Fruit fly (Drosophila melanogaster) whole organism, prepupa: ENCODE measurements around the gene Top3beta.
A peak's percentile ranks its signal among the peaks of the same experiment; 100 is the strongest.

Experiments
- CG10631 ChIP-seq: fragments of 200-800 bp; sonication (Bioruptor generic); optimal IDR thresholded peaks from 2 replicates; lab custom pipeline; 2016; ENCODE audit warnings: missing biosample characterization, missing genetic modification characterization
- CG11294 ChIP-seq: fragments of 200-800 bp; sonication (Bioruptor generic); IDR thresholded peaks from 2 replicates; pipeline ENCODE4 v1.3.6; 2022; ENCODE audit warnings: missing biosample characterization, missing genetic modification characterization
- CG11902 ChIP-seq: fragments of 200-800 bp; sonication (Bioruptor generic); optimal IDR thresholded peaks from 3 replicates; lab custom pipeline; 2016; ENCODE audit warnings: missing biosample characterization, missing genetic modification characterization
- CG15336 ChIP-seq: fragments of 200-800 bp; sonication (Bioruptor generic); IDR thresholded peaks from 2 replicates; pipeline ENCODE4 v1.3.6; 2022; ENCODE audit warnings: missing biosample characterization, missing genetic modification characterization
- CG1621 ChIP-seq: fragments of 200-800 bp; sonication (Bioruptor generic); optimal IDR thresholded peaks from 3 replicates; lab custom pipeline; 2018; ENCODE audit warnings: missing biosample characterization, mild to moderate bottlenecking, missing genetic modification characterization
- CG16779 ChIP-seq: fragments of 200-800 bp; sonication (Bioruptor generic); optimal IDR thresholded peaks from 3 replicates; lab custom pipeline; 2017; ENCODE audit warnings: missing biosample characterization, mild to moderate bottlenecking, missing genetic modification characterization
- CG3032 ChIP-seq: fragments of 200-800 bp; optimal IDR thresholded peaks from 2 replicates; lab custom pipeline; 2019; ENCODE audit warnings: missing biosample characterization, mild to moderate bottlenecking, missing genetic modification characterization, moderate library complexity
- CG31627 ChIP-seq: fragments of 200-800 bp; sonication (Bioruptor generic); optimal IDR thresholded peaks from 3 replicates; lab custom pipeline; 2016; ENCODE audit warnings: missing biosample characterization, missing genetic modification characterization
- CG32006 ChIP-seq: fragments of 200-800 bp; sonication (Bioruptor generic); optimal IDR thresholded peaks from 3 replicates; lab custom pipeline; 2017; ENCODE audit warnings: missing biosample characterization, mild to moderate bottlenecking, missing genetic modification characterization
- CG34406 ChIP-seq: fragments of 200-800 bp; sonication (Bioruptor generic); optimal IDR thresholded peaks from 3 replicates; lab custom pipeline; 2016; ENCODE audit warnings: missing biosample characterization, missing genetic modification characterization
- CG3919 ChIP-seq: fragments of 200-800 bp; sonication (Bioruptor generic); optimal IDR thresholded peaks from 3 replicates; lab custom pipeline; 2016; ENCODE audit warnings: missing biosample characterization, missing genetic modification characterization
- CG4318 ChIP-seq: fragments of 200-800 bp; sonication (Bioruptor generic); optimal IDR thresholded peaks from 3 replicates; lab custom pipeline; 2017; ENCODE audit warnings: missing biosample characterization, mild to moderate bottlenecking, missing genetic modification characterization
- CG6163 ChIP-seq: fragments of 200-800 bp; sonication (Bioruptor generic); IDR thresholded peaks from 3 replicates; pipeline ENCODE4 v1.3.6; 2022; ENCODE audit warnings: missing biosample characterization, missing genetic modification characterization
- CG6792 ChIP-seq: fragments of 200-800 bp; sonication (Bioruptor generic); optimal IDR thresholded peaks from 3 replicates; lab custom pipeline; 2016; ENCODE audit warnings: missing biosample characterization, missing genetic modification characterization
- CG6808 ChIP-seq: fragments of 200-800 bp; sonication (Bioruptor generic); optimal IDR thresholded peaks from 3 replicates; lab custom pipeline; 2017; ENCODE audit warnings: missing biosample characterization, missing genetic modification characterization, mild to moderate bottlenecking, moderate library complexity, missing genetic modification reagents
- CG6854 ChIP-seq: fragments of 200-800 bp; sonication (Bioruptor generic); optimal IDR thresholded peaks from 2 replicates; lab custom pipeline; 2017; ENCODE audit warnings: missing biosample characterization, mild to moderate bottlenecking, missing genetic modification characterization
- CG7368 ChIP-seq: fragments of 200-800 bp; sonication (Bioruptor generic); optimal IDR thresholded peaks from 3 replicates; lab custom pipeline; 2016; ENCODE audit warnings: missing biosample characterization, missing genetic modification characterization
- CG8119 ChIP-seq: fragments of 200-800 bp; sonication (Bioruptor generic); IDR thresholded peaks from 3 replicates; pipeline ENCODE4 v1.3.6; 2022; ENCODE audit warnings: missing biosample characterization, missing genetic modification characterization
- CG8632 ChIP-seq: fragments of 200-800 bp; sonication (Bioruptor generic); optimal IDR thresholded peaks from 3 replicates; lab custom pipeline; 2016; ENCODE audit warnings: missing biosample characterization, missing genetic modification characterization
- Eip78C ChIP-seq: fragments of 200-800 bp; sonication (Bioruptor generic); peaks from one replicate; lab custom pipeline; 2016; ENCODE audit warnings: missing biosample characterization, missing genetic modification characterization
- Eip93F ChIP-seq: fragments of 200-800 bp; sonication (Bioruptor generic); optimal IDR thresholded peaks from 2 replicates; lab custom pipeline; 2016; ENCODE audit warnings: missing biosample characterization, mild to moderate bottlenecking, missing genetic modification characterization
- Ets21C ChIP-seq: fragments of 200-800 bp; sonication (Bioruptor generic); optimal IDR thresholded peaks from 3 replicates; lab custom pipeline; 2016; ENCODE audit warnings: missing biosample characterization, missing genetic modification characterization
- Ets96B ChIP-seq: fragments of 200-800 bp; optimal IDR thresholded peaks from 2 replicates; lab custom pipeline; 2019; ENCODE audit warnings: missing biosample characterization, mild to moderate bottlenecking, missing genetic modification characterization, moderate library complexity
- Gug ChIP-seq: fragments of 200-800 bp; sonication (Bioruptor generic); IDR thresholded peaks from 2 replicates; pipeline ENCODE4 v1.3.6; 2022; ENCODE audit warnings: missing biosample characterization, missing genetic modification characterization
- Hr38 ChIP-seq: sonication (Bioruptor generic); optimal IDR thresholded peaks from 2 replicates; lab custom pipeline; 2016; ENCODE audit warnings: missing biosample characterization, missing genetic modification characterization
- Met ChIP-seq: fragments of 200-800 bp; sonication (Bioruptor generic); optimal IDR thresholded peaks from 3 replicates; lab custom pipeline; 2016; ENCODE audit warnings: missing biosample characterization, missing genetic modification characterization
- OdsH ChIP-seq: fragments of 200-800 bp; sonication (Bioruptor generic); optimal IDR thresholded peaks from 3 replicates; lab custom pipeline; 2016; ENCODE audit warnings: missing biosample characterization, missing genetic modification characterization
- Smox ChIP-seq: fragments of 200-800 bp; sonication (Bioruptor generic); optimal IDR thresholded peaks from 3 replicates; lab custom pipeline; 2016; ENCODE audit warnings: missing biosample characterization, missing genetic modification characterization
- Sox102F ChIP-seq: fragments of 200-800 bp; sonication (Bioruptor generic); optimal IDR thresholded peaks from 2 replicates; lab custom pipeline; 2016; ENCODE audit warnings: missing biosample characterization, mild to moderate bottlenecking, missing genetic modification characterization
- Sox14 ChIP-seq: fragments of 200-800 bp; sonication (Bioruptor generic); optimal IDR thresholded peaks from 3 replicates; lab custom pipeline; 2016; ENCODE audit warnings: missing biosample characterization, missing genetic modification characterization
- Sox15 ChIP-seq: fragments of 200-800 bp; sonication (Bioruptor generic); optimal IDR thresholded peaks from 3 replicates; lab custom pipeline; 2016; ENCODE audit warnings: missing biosample characterization, missing genetic modification characterization
- achi ChIP-seq: fragments of 200-800 bp; sonication (Bioruptor generic); optimal IDR thresholded peaks from 3 replicates; lab custom pipeline; 2016; ENCODE audit warnings: missing biosample characterization, missing genetic modification characterization
- acj6 ChIP-seq: fragments of 200-800 bp; sonication (Bioruptor generic); optimal IDR thresholded peaks from 3 replicates; lab custom pipeline; 2016; ENCODE audit warnings: missing biosample characterization, missing genetic modification characterization
- cyc ChIP-seq: fragments of 200-800 bp; sonication (Bioruptor generic); optimal IDR thresholded peaks from 3 replicates; lab custom pipeline; 2016; ENCODE audit warnings: missing biosample characterization, missing genetic modification characterization
- dac ChIP-seq: fragments of 200-800 bp; sonication (Bioruptor generic); optimal IDR thresholded peaks from 2 replicates; lab custom pipeline; 2017; ENCODE audit warnings: missing biosample characterization, mild to moderate bottlenecking, missing genetic modification characterization
- eg ChIP-seq: fragments of 200-800 bp; sonication (Bioruptor generic); IDR thresholded peaks from 3 replicates; pipeline ENCODE4 v1.3.6; 2022; ENCODE audit warnings: missing biosample characterization, missing genetic modification characterization
- esn ChIP-seq: fragments of 200-800 bp; sonication (Bioruptor generic); optimal IDR thresholded peaks from 2 replicates; lab custom pipeline; 2016; ENCODE audit warnings: missing biosample characterization, mild to moderate bottlenecking, missing genetic modification characterization, moderate library complexity
- fd59A ChIP-seq: fragments of 200-800 bp; sonication (Bioruptor generic); optimal IDR thresholded peaks from 2 replicates; lab custom pipeline; 2017; ENCODE audit warnings: missing biosample characterization, mild to moderate bottlenecking, missing genetic modification characterization, missing genetic modification reagents
- fkh ChIP-seq: fragments of 200-800 bp; sonication (Bioruptor generic); optimal IDR thresholded peaks from 3 replicates; lab custom pipeline; 2017; ENCODE audit warnings: missing biosample characterization, mild to moderate bottlenecking, missing genetic modification characterization, moderate library complexity
- net ChIP-seq: fragments of 200-800 bp; sonication (Bioruptor generic); optimal IDR thresholded peaks from 3 replicates; lab custom pipeline; 2016; ENCODE audit warnings: missing biosample characterization, missing genetic modification characterization
- pdm3 ChIP-seq: fragments of 200-800 bp; sonication (Bioruptor generic); optimal IDR thresholded peaks from 3 replicates; lab custom pipeline; 2016; ENCODE audit warnings: missing biosample characterization, missing genetic modification characterization
- salr ChIP-seq, 2 experiments: fragments of 200-800 bp; sonication (Bioruptor generic); optimal IDR thresholded peaks; 3 replicates each; lab custom pipeline; 2016 to 2018; ENCODE audit warnings: missing biosample characterization in 2 of 2, missing genetic modification characterization in 2 of 2, mild to moderate bottlenecking in 1 of 2
- spab ChIP-seq: fragments of 200-800 bp; sonication (Bioruptor generic); optimal IDR thresholded peaks from 2 replicates; lab custom pipeline; 2017; ENCODE audit warnings: missing biosample characterization, mild to moderate bottlenecking, missing genetic modification characterization, missing genetic modification reagents
- topi ChIP-seq: fragments of 200-800 bp; sonication (Bioruptor generic); optimal IDR thresholded peaks from 3 replicates; lab custom pipeline; 2016; ENCODE audit warnings: missing biosample characterization, missing genetic modification characterization
- vri ChIP-seq: fragments of 200-800 bp; sonication (Bioruptor generic); optimal IDR thresholded peaks from 3 replicates; lab custom pipeline; 2016; ENCODE audit warnings: missing biosample characterization, mild to moderate bottlenecking, missing genetic modification characterization

Top3beta gene

DNA sequence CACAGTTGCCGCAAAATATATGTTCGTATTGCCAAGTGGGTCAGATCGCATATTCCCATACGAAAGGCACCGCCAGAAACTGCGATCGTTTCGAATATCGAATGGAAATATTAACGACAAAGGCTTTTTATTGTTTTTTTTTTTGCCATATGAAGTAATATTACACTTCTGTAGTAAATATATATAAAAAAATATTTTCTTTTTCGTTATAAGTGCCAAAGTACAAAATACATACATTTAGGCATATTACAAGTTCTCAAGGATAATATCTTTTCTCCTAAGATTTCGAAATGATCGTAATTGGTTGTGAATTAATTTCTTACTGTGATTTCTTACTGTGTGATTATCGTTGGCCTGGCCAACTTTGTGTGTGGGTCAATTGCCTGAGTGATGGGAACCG, 16.4 kb upstream of the Top3beta start:
- TF ChIP-seq achi (GFP tag; lab: Kevin White, UChicago) (no peak), CG3919 (GFP tag; lab: Kevin White, UChicago) (peak; percentile 50), CG34406 (GFP tag; lab: Kevin White, UChicago) (peak; percentile 31), CG6808 (GFP tag; lab: Kevin White, UChicago) (no peak), pdm3 (GFP tag; lab: Kevin White, UChicago) (no peak), vri (GFP tag; lab: Kevin White, UChicago) (no peak), Eip93F (GFP tag; lab: Kevin White, UChicago) (no peak), Sox102F (GFP tag; lab: Kevin White, UChicago) (no peak), eg (peak; percentile 26; the same call in 1 of the 3 replicates), CG15336 (GFP tag; lab: Robert Waterston, UW) (peak; percentile 57), CG3032 (tag; lab: Kevin White, UChicago) (no peak), acj6 (GFP tag; lab: Kevin White, UChicago) (no peak), CG32006 (peak; percentile 38), Sox15 (GFP tag; lab: Kevin White, UChicago) (no peak), fd59A (GFP tag; lab: Kevin White, UChicago) (no peak), fkh (GFP tag; lab: Kevin White, UChicago) (no peak), CG8632 (peak; percentile 41), CG11294 (no peak), topi (peak; percentile 10), CG6792 (GFP tag; lab: Kevin White, UChicago) (peak; percentile 30), spab (no peak), esn (GFP tag; lab: Kevin White, UChicago) (peak; percentile 25), CG4318 (GFP tag; lab: Kevin White, UChicago) (no peak), CG10631 (GFP tag; lab: Kevin White, UChicago) (peak; percentile 44), Ets21C (GFP tag; lab: Kevin White, UChicago) (no peak), CG16779 (tag; lab: Kevin White, UChicago) (no peak), salr (GFP tag; optimal IDR thresholded peaks at IDR 0.05; lab: Kevin White, UChicago) (peak in 1 of 2 experiments; percentile 27), Sox14 (GFP tag; lab: Kevin White, UChicago) (no peak), Met (GFP tag; lab: Kevin White, UChicago) (peak; percentile 15), CG7368 (no peak), CG8119 (peak; percentile 60; the same call in 1 of the 3 replicates), Gug (no peak), CG31627 (GFP tag; lab: Kevin White, UChicago) (no peak), dac (no peak), OdsH (peak; percentile 11), Hr38 (GFP tag; lab: Kevin White, UChicago) (no peak), Ets96B (tag; lab: Kevin White, UChicago) (no peak), CG6854 (GFP tag; lab: Kevin White, UChicago) (no peak), CG1621 (tag; lab: Kevin White, UChicago) (no peak), cyc (no peak), CG11902 (GFP tag; lab: Kevin White, UChicago) (no peak), Smox (GFP tag; lab: Kevin White, UChicago) (peak; percentile 12), Eip78C (peak; percentile 80)
- TF ChIP-seq, all 60 proteins: peak for 16

DNA sequence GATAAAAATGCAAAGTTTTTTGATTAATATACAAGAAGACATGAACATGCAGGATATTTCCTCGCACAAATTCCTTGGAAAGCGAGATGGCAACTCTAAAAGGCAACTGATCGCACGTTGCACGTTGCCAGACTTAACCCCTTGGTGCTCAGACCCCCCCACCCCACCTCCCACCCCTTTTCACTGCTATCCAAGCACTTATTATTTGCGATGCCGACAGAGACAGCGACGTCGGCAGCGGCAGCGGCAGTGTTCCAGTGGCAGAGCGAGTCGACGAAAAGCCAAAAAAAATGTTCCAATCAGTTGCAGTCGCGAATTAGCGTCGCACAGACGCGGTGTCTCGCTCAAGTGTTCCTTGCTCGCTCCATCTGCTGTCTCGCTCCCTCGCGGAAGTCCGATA, 15.9 kb upstream of the Top3beta start, which contains the start of gene CG3823:
CG3823 (plus strand) TSS at position 301 of the 400 bp plus-strand sequence.
- TF ChIP-seq CG6163: peak; percentile 21; the same call in 1 of the 3 replicates
- TF ChIP-seq CG31627 (GFP tag; lab: Kevin White, UChicago): no peak
- TF ChIP-seq fkh (GFP tag; lab: Kevin White, UChicago): no peak
- TF ChIP-seq Smox (GFP tag; lab: Kevin White, UChicago): no peak
- no peak for TF ChIP-seq Hr38 (GFP tag; lab: Kevin White, UChicago)
- TF ChIP-seq salr (GFP tag; optimal IDR thresholded peaks at IDR 0.05; lab: Kevin White, UChicago): no peak
- no peak for TF ChIP-seq pdm3 (GFP tag; lab: Kevin White, UChicago)
- TF ChIP-seq net (GFP tag; lab: Kevin White, UChicago): no peak
- TF ChIP-seq, all 60 proteins: peak for 1
